Fruit fly (Drosophila melanogaster) whole organism, embryonic: ENCODE data around the gene me31B.

Experiments used
- Aef1 ChIP-seq: fragments of 200-800 bp; sonication (Bioruptor generic); IDR thresholded peaks from 3 replicates; pipeline ENCODE4 v1.3.6; 2022; ENCODE audit warnings: missing biosample characterization, missing genetic modification characterization
- CG10209 ChIP-seq: fragments of 200-800 bp; sonication (Bioruptor generic); optimal IDR thresholded peaks from 3 replicates; lab custom pipeline; 2017; ENCODE audit warnings: missing biosample characterization, mild to moderate bottlenecking, missing genetic modification characterization, missing genetic modification reagents
- CG10321 ChIP-seq: fragments of 200-800 bp; sonication (Bioruptor generic); IDR thresholded peaks from 2 replicates; pipeline ENCODE4 v1.3.6; 2022; ENCODE audit warnings: missing biosample characterization, missing genetic modification characterization
- CG10543 ChIP-seq: fragments of 200-800 bp; sonication (Bioruptor generic); optimal IDR thresholded peaks from 3 replicates; lab custom pipeline; 2017; ENCODE audit warnings: missing biosample characterization, mild to moderate bottlenecking, missing genetic modification characterization, moderate library complexity
- CG10979 ChIP-seq: fragments of 200-800 bp; sonication (Bioruptor generic); optimal IDR thresholded peaks from 2 replicates; lab custom pipeline; 2018; ENCODE audit warnings: missing biosample characterization, mild to moderate bottlenecking, missing genetic modification characterization, moderate library complexity
- CG11093 ChIP-seq: fragments of 200-800 bp; sonication (Bioruptor generic); IDR thresholded peaks from 3 replicates; pipeline ENCODE4 v1.3.6; 2022; ENCODE audit warnings: missing biosample characterization, missing genetic modification characterization
- CG12391 ChIP-seq: fragments of 200-800 bp; sonication (Bioruptor generic); optimal IDR thresholded peaks from 3 replicates; lab custom pipeline; 2018; ENCODE audit warnings: missing biosample characterization, mild to moderate bottlenecking, missing genetic modification characterization, moderate library complexity
- CG1832 ChIP-seq: fragments of 200-800 bp; sonication (Bioruptor generic); optimal IDR thresholded peaks from 2 replicates; lab custom pipeline; 2017; ENCODE audit warnings: missing biosample characterization, mild to moderate bottlenecking, missing genetic modification characterization, inconsistent platforms
- CG31441 ChIP-seq: fragments of 200-800 bp; sonication (Bioruptor generic); IDR thresholded peaks from 2 replicates; pipeline ENCODE4 v1.3.6; 2022; ENCODE audit warnings: missing biosample characterization, missing genetic modification characterization
- CG34422 ChIP-seq: fragments of 200-800 bp; sonication (Bioruptor generic); IDR thresholded peaks from 3 replicates; pipeline ENCODE4 v1.3.6; 2022; ENCODE audit warnings: missing biosample characterization, missing genetic modification characterization
- CG4854 ChIP-seq: fragments of 200-800 bp; sonication (Bioruptor generic); optimal IDR thresholded peaks from 2 replicates; lab custom pipeline; 2016; ENCODE audit warnings: missing biosample characterization, missing genetic modification characterization, inconsistent platforms
- CG6683 ChIP-seq: fragments of 200-800 bp; sonication (Bioruptor generic); optimal IDR thresholded peaks from 2 replicates; lab custom pipeline; 2017; ENCODE audit warnings: missing biosample characterization, mild to moderate bottlenecking, missing genetic modification characterization, missing genetic modification reagents
- CG7987 ChIP-seq: fragments of 200-800 bp; sonication (Bioruptor generic); optimal IDR thresholded peaks from 2 replicates; lab custom pipeline; 2018; ENCODE audit warnings: missing biosample characterization, mild to moderate bottlenecking, missing genetic modification characterization, moderate library complexity
- CG8944 ChIP-seq: fragments of 200-800 bp; sonication (Bioruptor generic); optimal IDR thresholded peaks from 3 replicates; lab custom pipeline; 2016; ENCODE audit warnings: missing biosample characterization, missing genetic modification characterization
- CG9437 ChIP-seq: fragments of 200-800 bp; sonication (Bioruptor generic); optimal IDR thresholded peaks from 2 replicates; lab custom pipeline; 2018; ENCODE audit warnings: missing biosample characterization, mild to moderate bottlenecking, missing genetic modification characterization
- CG9727 ChIP-seq: fragments of 200-800 bp; sonication (Bioruptor generic); optimal IDR thresholded peaks from 3 replicates; lab custom pipeline; 2017; ENCODE audit warnings: missing biosample characterization, mild to moderate bottlenecking, missing genetic modification characterization
- Dek ChIP-seq: fragments of 200-800 bp; sonication (Bioruptor generic); optimal IDR thresholded peaks from 3 replicates; lab custom pipeline; 2019; ENCODE audit warnings: missing biosample characterization, mild to moderate bottlenecking, missing genetic modification characterization, moderate library complexity
- Dp ChIP-seq: fragments of 200-800 bp; sonication (Bioruptor generic); optimal IDR thresholded peaks from 2 replicates; lab custom pipeline; 2018; ENCODE audit warnings: missing biosample characterization, mild to moderate bottlenecking, missing genetic modification characterization, moderate library complexity
- E2f2 ChIP-seq: fragments of 200-800 bp; sonication (Bioruptor generic); IDR thresholded peaks from 2 replicates; pipeline ENCODE4 v1.3.6; 2022; ENCODE audit warnings: missing biosample characterization, missing genetic modification characterization
- Eip74EF ChIP-seq, 2 experiments: fragments of 200-800 bp in 1 of 2; fragments of >200 bp in 1 of 2; sonication (Bioruptor generic) in 1 of 2; optimal IDR thresholded peaks; 2 replicates each; lab custom pipeline; 2017 to 2019; ENCODE audit warnings: missing biosample characterization in 2 of 2, missing genetic modification characterization in 2 of 2, mild to moderate bottlenecking in 1 of 2, moderate library complexity in 1 of 2
- Elba2 ChIP-seq: fragments of 200-800 bp; sonication (Bioruptor generic); optimal IDR thresholded peaks from 3 replicates; lab custom pipeline; 2016; ENCODE audit warnings: missing biosample characterization, missing genetic modification characterization
- Ets97D ChIP-seq: fragments of 200-800 bp; sonication (Bioruptor generic); optimal IDR thresholded peaks from 3 replicates; lab custom pipeline; 2016; ENCODE audit warnings: missing biosample characterization, missing genetic modification characterization
- Gsc ChIP-seq: fragments of 200-800 bp; sonication (Bioruptor generic); IDR thresholded peaks from 2 replicates; pipeline ENCODE4 v1.3.6; 2022; ENCODE audit warnings: missing biosample characterization, missing genetic modification characterization
- HLHmδ ChIP-seq: fragments of 200-800 bp; sonication (Bioruptor generic); optimal IDR thresholded peaks from 2 replicates; lab custom pipeline; 2018; ENCODE audit warnings: missing biosample characterization, mild to moderate bottlenecking, missing genetic modification characterization, moderate library complexity
- Hmx ChIP-seq: fragments of 200-800 bp; sonication (Bioruptor generic); optimal IDR thresholded peaks from 2 replicates; lab custom pipeline; 2016; ENCODE audit warnings: missing biosample characterization, missing genetic modification characterization
- Mes4 ChIP-seq: fragments of 200-800 bp; sonication (Bioruptor generic); optimal IDR thresholded peaks from 2 replicates; lab custom pipeline; 2016; ENCODE audit warnings: missing biosample characterization, missing genetic modification characterization
- Pdp1 ChIP-seq, 2 experiments: fragments of 200-800 bp; sonication (Bioruptor generic); optimal IDR thresholded peaks; 3 replicates each; lab custom pipeline; 2016; ENCODE audit warnings: missing biosample characterization in 2 of 2, missing genetic modification characterization in 2 of 2, mild to moderate bottlenecking in 1 of 2, moderate library complexity in 1 of 2
- Ptx1 ChIP-seq: fragments of 200-800 bp; sonication (Bioruptor generic); IDR thresholded peaks from 2 replicates; pipeline ENCODE4 v1.3.6; 2022; ENCODE audit warnings: missing biosample characterization, missing genetic modification characterization
- Ssrp ChIP-seq: fragments of 200-800 bp; sonication (Bioruptor generic); optimal IDR thresholded peaks from 2 replicates; lab custom pipeline; 2018; ENCODE audit warnings: missing biosample characterization, mild to moderate bottlenecking, missing genetic modification characterization, moderate library complexity
- TFAM ChIP-seq: fragments of 200-800 bp; sonication (Bioruptor generic); optimal IDR thresholded peaks from 2 replicates; lab custom pipeline; 2017; ENCODE audit warnings: missing biosample characterization, missing genetic modification characterization, inconsistent platforms
- abd-A ChIP-seq: fragments of 200-800 bp; sonication (Bioruptor generic); optimal IDR thresholded peaks from 3 replicates; lab custom pipeline; 2019; ENCODE audit warnings: missing biosample characterization, mild to moderate bottlenecking, missing genetic modification characterization, moderate library complexity
- ac ChIP-seq: fragments of 200-800 bp; sonication (Bioruptor generic); optimal IDR thresholded peaks from 3 replicates; lab custom pipeline; 2017; ENCODE audit warnings: missing biosample characterization, mild to moderate bottlenecking, missing genetic modification characterization
- al ChIP-seq: fragments of 200-800 bp; sonication (Bioruptor generic); IDR thresholded peaks from 2 replicates; pipeline ENCODE4 v1.3.6; 2022; ENCODE audit warnings: missing biosample characterization, missing genetic modification characterization
- ash1 ChIP-seq: fragments of 200-800 bp; sonication (Bioruptor generic); optimal IDR thresholded peaks from 2 replicates; lab custom pipeline; 2018; ENCODE audit warnings: missing biosample characterization, mild to moderate bottlenecking, missing genetic modification characterization
- btn ChIP-seq: fragments of 200-800 bp; sonication (Bioruptor generic); optimal IDR thresholded peaks from 2 replicates; lab custom pipeline; 2016; ENCODE audit warnings: missing biosample characterization, missing genetic modification characterization
- chinmo ChIP-seq: fragments of 200-800 bp; sonication (Bioruptor generic); IDR thresholded peaks from 4 replicates; pipeline ENCODE4 v1.3.6; 2022; ENCODE audit warnings: missing biosample characterization, missing genetic modification characterization; ENCODE audit not compliant: partially characterized antibody
- da ChIP-seq: fragments of 200-800 bp; sonication (Bioruptor generic); optimal IDR thresholded peaks from 2 replicates; lab custom pipeline; 2016; ENCODE audit warnings: missing biosample characterization, missing genetic modification characterization
- dm ChIP-seq: fragments of 200-800 bp; sonication (Bioruptor generic); optimal IDR thresholded peaks from 3 replicates; lab custom pipeline; 2016; ENCODE audit warnings: missing biosample characterization, missing genetic modification characterization
- eve ChIP-seq, 2 experiments: fragments of >200 bp; optimal IDR thresholded peaks; 2 replicates each; lab custom pipeline; 2017; ENCODE audit warnings: missing biosample characterization in 2 of 2, missing genetic modification characterization in 2 of 2
- ewg ChIP-seq: fragments of 200-800 bp; sonication (Bioruptor generic); optimal IDR thresholded peaks from 3 replicates; lab custom pipeline; 2017; ENCODE audit warnings: mild to moderate bottlenecking, missing biosample characterization, missing genetic modification reagents, missing genetic modification characterization
- exex ChIP-seq: fragments of 200-800 bp; sonication (Bioruptor generic); optimal IDR thresholded peaks from 4 replicates; lab custom pipeline; 2018; ENCODE audit warnings: missing biosample characterization, mild to moderate bottlenecking, missing genetic modification characterization, moderate library complexity
- hbn ChIP-seq: fragments of 200-800 bp; sonication (Bioruptor generic); IDR thresholded peaks from 2 replicates; pipeline ENCODE4 v1.3.6; 2022; ENCODE audit warnings: missing biosample characterization, missing genetic modification characterization; ENCODE audit not compliant: partially characterized antibody
- nerfin-1 ChIP-seq: fragments of 200-800 bp; sonication (Bioruptor generic); optimal IDR thresholded peaks from 3 replicates; lab custom pipeline; 2019; ENCODE audit warnings: missing biosample characterization, mild to moderate bottlenecking, missing genetic modification characterization, moderate library complexity
- pfk ChIP-seq: fragments of 200-800 bp; sonication (Bioruptor generic); optimal IDR thresholded peaks from 2 replicates; lab custom pipeline; 2018; ENCODE audit warnings: missing biosample characterization, mild to moderate bottlenecking, missing genetic modification characterization, moderate library complexity
- pnt ChIP-seq: fragments of 200-800 bp; sonication (Bioruptor generic); optimal IDR thresholded peaks from 3 replicates; lab custom pipeline; 2016; ENCODE audit warnings: missing biosample characterization, missing genetic modification characterization
- row ChIP-seq: fragments of 200-800 bp; sonication (Bioruptor generic); IDR thresholded peaks from 3 replicates; pipeline ENCODE4 v1.3.6; 2022; ENCODE audit warnings: missing biosample characterization, missing genetic modification characterization
- sc ChIP-seq, 3 experiments: fragments of >200 bp in 2 of 3; fragments of 200-800 bp in 1 of 3; sonication (Bioruptor generic) in 1 of 3; optimal IDR thresholded peaks; 2 replicates in 2 of 3; 3 replicates in 1 of 3; lab custom pipeline; 2017; ENCODE audit warnings: mild to moderate bottlenecking in 1 of 3, missing biosample characterization in 1 of 3, missing genetic modification characterization in 1 of 3, missing genetic modification reagents in 1 of 3
- sens ChIP-seq: fragments of 200-800 bp; sonication (Bioruptor generic); peaks from one replicate; lab custom pipeline; 2016; ENCODE audit warnings: missing biosample characterization, missing genetic modification characterization
- sob ChIP-seq: fragments of 200-800 bp; sonication (Bioruptor generic); IDR thresholded peaks from 2 replicates; pipeline ENCODE4 v1.3.6; 2022; ENCODE audit warnings: missing biosample characterization, missing genetic modification characterization
- sug ChIP-seq: fragments of 200-800 bp; optimal IDR thresholded peaks from 2 replicates; lab custom pipeline; 2019; ENCODE audit warnings: missing biosample characterization, mild to moderate bottlenecking, missing genetic modification characterization, moderate library complexity
- toy ChIP-seq: fragments of 200-800 bp; sonication (Bioruptor generic); IDR thresholded peaks from 2 replicates; pipeline ENCODE4 v1.3.6; 2022; ENCODE audit warnings: missing biosample characterization, missing genetic modification characterization
- ttk ChIP-seq: fragments of 200-800 bp; sonication (Bioruptor generic); IDR thresholded peaks from 2 replicates; pipeline ENCODE4 v2.1.2; 2022; ENCODE audit warnings: missing biosample characterization, missing genetic modification characterization

Gene me31B

dm6 chr2L:10268688-10269087 is 29.5 kb downstream of the me31B start, which contains the start of gene CG4957 (continued):
- TF ChIP-seq CG7987 (GFP tag; lab: Kevin White, UChicago) (no peak), sob (GFP tag; lab: Robert Waterston, UW) (no peak), Dp (GFP tag; lab: Kevin White, UChicago) (peak; percentile 18), sens (GFP tag; lab: Kevin White, UChicago) (peak; percentile 53), al (GFP tag; lab: Robert Waterston, UW) (no peak), E2f2 (GFP tag; lab: Robert Waterston, UW) (peak; percentile 46), ash1 (GFP tag; lab: Kevin White, UChicago) (no peak), CG9437 (GFP tag; lab: Kevin White, UChicago) (no peak), da (GFP tag; lab: Kevin White, UChicago) (no peak), CG10543 (GFP tag; lab: Kevin White, UChicago) (no peak), CG8944 (no peak), row (no peak), CG4854 (GFP tag; lab: Kevin White, UChicago) (no peak), Eip74EF (GFP tag; optimal IDR thresholded peaks at IDR 0.05; lab: Kevin White, UChicago) (no peak), CG10321 (GFP tag; lab: Robert Waterston, UW) (no peak), CG11093 (no peak), ewg (no peak), CG6683 (GFP tag; lab: Kevin White, UChicago) (no peak), Ets97D (GFP tag; lab: Kevin White, UChicago) (peak; percentile 14), sc (optimal IDR thresholded peaks at IDR 0.05; lab: Kevin White, UChicago) (no peak), sc (GFP tag; optimal IDR thresholded peaks at IDR 0.05; lab: Kevin White, UChicago) (no peak), ttk (GFP tag; lab: Robert Waterston, UW) (no peak), Hmx (GFP tag; lab: Kevin White, UChicago) (no peak), sug (tag; lab: Kevin White, UChicago) (no peak), CG10979 (tag; lab: Kevin White, UChicago) (no peak), CG12391 (tag; lab: Kevin White, UChicago) (no peak), nerfin-1 (tag; lab: Kevin White, UChicago) (peak; percentile 9), CG10209 (GFP tag; lab: Kevin White, UChicago) (no peak), Dek (no peak), CG9727 (GFP tag; lab: Kevin White, UChicago) (no peak), toy (GFP tag; lab: Robert Waterston, UW) (no peak), ac (GFP tag; lab: Kevin White, UChicago) (no peak), Ptx1 (GFP tag; lab: Robert Waterston, UW) (no peak), Aef1 (no peak), Mes4 (GFP tag; lab: Kevin White, UChicago) (no peak), HLHmδ (no peak), abd-A (tag; lab: Kevin White, UChicago) (no peak), CG31441 (no peak), Elba2 (GFP tag; lab: Kevin White, UChicago) (no peak), TFAM (GFP tag; lab: Kevin White, UChicago) (no peak)

dm6 chr2L:10269854-10270253 is 30.7 kb downstream of the me31B start, which contains the start of gene Mulk:
Mulk (plus strand) TSS chr2L:10270051.
- TF ChIP-seq hbn (GFP tag; lab: Robert Waterston, UW) = peak; percentile 36; the same call in 1 of the 2 replicates
- TF ChIP-seq btn (GFP tag; lab: Kevin White, UChicago) = no peak
- no peak for TF ChIP-seq Ssrp
- no peak for TF ChIP-seq Aef1
- TF ChIP-seq chinmo = no peak
- no peak for TF ChIP-seq CG1832 (GFP tag; lab: Kevin White, UChicago)
- TF ChIP-seq eve (GFP tag; optimal IDR thresholded peaks at IDR 0.05; lab: Kevin White, UChicago) = peak in 1 of 2 experiments; percentile 40
- TF ChIP-seq CG34422 (GFP tag; lab: Robert Waterston, UW) = 0 out of 3 replicates have a peak, but pooled peaks have one; percentile 11
- peak; percentile 91 for TF ChIP-seq pfk
- peak; percentile 19 for TF ChIP-seq dm (GFP tag; lab: Kevin White, UChicago)
- no peak for TF ChIP-seq pnt (GFP tag; lab: Kevin White, UChicago)
- TF ChIP-seq exex (tag; lab: Kevin White, UChicago) = no peak
- peak in 1 of 2 experiments; percentile 81 for TF ChIP-seq Pdp1 (GFP tag; optimal IDR thresholded peaks at IDR 0.05; lab: Kevin White, UChicago)
- TF ChIP-seq Gsc = no peak
